Worm (Caenorhabditis elegans) whole organism, L1 larva: ENCODE results near the gene clec-2.

ENCODE experiments used
- ces-1 ChIP-seq: fragments of 150-350 bp; optimal IDR thresholded peaks from 2 replicates; lab custom pipeline; 2014; ENCODE audit warnings: missing biosample characterization, missing genetic modification reagents, missing genetic modification characterization
- ztf-11 ChIP-seq, 2 experiments: sonication (generic microtip); optimal IDR thresholded peaks; 2 replicates each; lab custom pipeline; 2016 to 2017; ENCODE audit warnings: missing genetic modification characterization in 2 of 2, missing biosample characterization in 1 of 2, missing compliant biosample characterization in 1 of 2

- TF ChIP-seq ztf-11 (tag; optimal IDR thresholded peaks at IDR 0.05; lab: Kevin White, UChicago) (no peak), ces-1 (no peak)
Observed at ce11 chrII:3071012-3071749, 48.0 kb upstream of the clec-2 start, which contains the start of gene Y25C1A.7.
